Fruit fly (Drosophila melanogaster) whole organism, embryonic: ENCODE measurements around the gene scny.

Experiments
- CG10462 ChIP-seq: fragments of 200-800 bp; sonication (Bioruptor generic); optimal IDR thresholded peaks from 2 replicates; lab custom pipeline; 2016; ENCODE audit warnings: missing biosample characterization, missing genetic modification characterization
- CG10959 ChIP-seq: fragments of 200-800 bp; sonication (Bioruptor generic); IDR thresholded peaks from 2 replicates; pipeline ENCODE4 v1.3.6; 2022; ENCODE audit warnings: missing biosample characterization, missing genetic modification characterization
- CG11093 ChIP-seq: fragments of 200-800 bp; sonication (Bioruptor generic); IDR thresholded peaks from 3 replicates; pipeline ENCODE4 v1.3.6; 2022; ENCODE audit warnings: missing biosample characterization, missing genetic modification characterization
- CG11560 ChIP-seq: fragments of 200-800 bp; sonication (Bioruptor generic); IDR thresholded peaks from 3 replicates; pipeline ENCODE4 v1.3.6; 2022; ENCODE audit warnings: missing biosample characterization, missing genetic modification characterization
- CG13296 ChIP-seq: fragments of 200-800 bp; sonication (Bioruptor generic); optimal IDR thresholded peaks from 3 replicates; lab custom pipeline; 2018; ENCODE audit warnings: missing biosample characterization, mild to moderate bottlenecking, missing genetic modification characterization
- CG13424 ChIP-seq: fragments of 200-800 bp; sonication (Bioruptor generic); optimal IDR thresholded peaks from 2 replicates; lab custom pipeline; 2019; ENCODE audit warnings: missing biosample characterization, mild to moderate bottlenecking, missing genetic modification characterization, moderate library complexity
- CG15479 ChIP-seq: fragments of 200-800 bp; sonication (Bioruptor generic); optimal IDR thresholded peaks from 3 replicates; lab custom pipeline; 2019; ENCODE audit warnings: missing biosample characterization, mild to moderate bottlenecking, missing genetic modification characterization, moderate library complexity
- CG17328 ChIP-seq: fragments of 200-800 bp; sonication (Bioruptor generic); IDR thresholded peaks from 2 replicates; pipeline ENCODE4 v1.3.6; 2022; ENCODE audit warnings: missing biosample characterization, missing genetic modification characterization
- CG18599 ChIP-seq: fragments of 200-800 bp; sonication (Bioruptor generic); optimal IDR thresholded peaks from 3 replicates; lab custom pipeline; 2017; ENCODE audit warnings: missing biosample characterization, missing genetic modification characterization, mild to moderate bottlenecking, moderate library complexity, missing genetic modification reagents
- CG2202 ChIP-seq: fragments of 200-800 bp; sonication (Bioruptor generic); optimal IDR thresholded peaks from 2 replicates; lab custom pipeline; 2018; ENCODE audit warnings: missing biosample characterization, mild to moderate bottlenecking, missing genetic modification characterization
- CG2875 ChIP-seq: fragments of 200-800 bp; sonication (Bioruptor generic); optimal IDR thresholded peaks from 2 replicates; lab custom pipeline; 2017; ENCODE audit warnings: missing biosample characterization, mild to moderate bottlenecking, missing genetic modification characterization, missing genetic modification reagents
- CG30431 ChIP-seq: fragments of 200-800 bp; sonication (Bioruptor generic); optimal IDR thresholded peaks from 2 replicates; lab custom pipeline; 2017; ENCODE audit warnings: missing biosample characterization, missing genetic modification characterization
- CG32767 ChIP-seq: fragments of 200-800 bp; sonication (Bioruptor generic); IDR thresholded peaks from 2 replicates; pipeline ENCODE4 v1.3.6; 2022; ENCODE audit warnings: missing biosample characterization, missing genetic modification characterization
- CG33557 ChIP-seq: fragments of 200-800 bp; sonication (Bioruptor generic); optimal IDR thresholded peaks from 2 replicates; lab custom pipeline; 2019; ENCODE audit warnings: missing biosample characterization, mild to moderate bottlenecking, missing genetic modification characterization, moderate library complexity
- CG43689 ChIP-seq: fragments of 200-800 bp; sonication (Bioruptor generic); IDR thresholded peaks from 2 replicates; pipeline ENCODE4 v1.3.6; 2022; ENCODE audit warnings: missing biosample characterization, missing genetic modification characterization
- CG4820 ChIP-seq: fragments of 200-800 bp; sonication (Bioruptor generic); optimal IDR thresholded peaks from 3 replicates; lab custom pipeline; 2016; ENCODE audit warnings: missing biosample characterization, missing genetic modification characterization
- CG7745 ChIP-seq: fragments of 200-800 bp; sonication (Bioruptor generic); optimal IDR thresholded peaks from 2 replicates; lab custom pipeline; 2018; ENCODE audit warnings: missing biosample characterization, mild to moderate bottlenecking, missing genetic modification characterization, moderate library complexity
- CG9437 ChIP-seq: fragments of 200-800 bp; sonication (Bioruptor generic); optimal IDR thresholded peaks from 2 replicates; lab custom pipeline; 2018; ENCODE audit warnings: missing biosample characterization, mild to moderate bottlenecking, missing genetic modification characterization
- E2f1 ChIP-seq: fragments of 200-800 bp; sonication (Bioruptor generic); IDR thresholded peaks from 2 replicates; pipeline ENCODE4 v1.3.6; 2022; ENCODE audit warnings: missing biosample characterization, missing genetic modification characterization
- Ets65A ChIP-seq: fragments of 200-800 bp; sonication (Bioruptor generic); peaks from one replicate; lab custom pipeline; 2016; ENCODE audit warnings: missing biosample characterization, missing genetic modification characterization
- Gsc ChIP-seq: fragments of 200-800 bp; sonication (Bioruptor generic); IDR thresholded peaks from 2 replicates; pipeline ENCODE4 v1.3.6; 2022; ENCODE audit warnings: missing biosample characterization, missing genetic modification characterization
- HLH54F ChIP-seq: fragments of 200-800 bp; sonication (Bioruptor generic); optimal IDR thresholded peaks from 3 replicates; lab custom pipeline; 2016; ENCODE audit warnings: missing biosample characterization, missing genetic modification characterization
- HLHmδ ChIP-seq: fragments of 200-800 bp; sonication (Bioruptor generic); optimal IDR thresholded peaks from 2 replicates; lab custom pipeline; 2018; ENCODE audit warnings: missing biosample characterization, mild to moderate bottlenecking, missing genetic modification characterization, moderate library complexity
- Jarid2 ChIP-seq: fragments of 200-800 bp; sonication (Bioruptor generic); optimal IDR thresholded peaks from 3 replicates; lab custom pipeline; 2017; ENCODE audit warnings: mild to moderate bottlenecking, missing biosample characterization, missing genetic modification reagents, missing genetic modification characterization
- Med ChIP-seq: fragments of 200-800 bp; sonication (Bioruptor generic); peaks from one replicate; lab custom pipeline; 2016; ENCODE audit warnings: missing biosample characterization, missing genetic modification characterization, mild to moderate bottlenecking, inconsistent platforms, moderate library complexity
- Mes4 ChIP-seq: fragments of 200-800 bp; sonication (Bioruptor generic); optimal IDR thresholded peaks from 2 replicates; lab custom pipeline; 2016; ENCODE audit warnings: missing biosample characterization, missing genetic modification characterization
- Neu2 ChIP-seq: fragments of 200-800 bp; sonication (Bioruptor generic); optimal IDR thresholded peaks from 3 replicates; lab custom pipeline; 2016; ENCODE audit warnings: missing biosample characterization, missing genetic modification characterization, borderline replicate concordance
- Oli ChIP-seq: fragments of 200-800 bp; sonication (Bioruptor generic); optimal IDR thresholded peaks from 2 replicates; lab custom pipeline; 2018; ENCODE audit warnings: missing biosample characterization, mild to moderate bottlenecking, missing genetic modification characterization, moderate library complexity
- Ptx1 ChIP-seq: fragments of 200-800 bp; sonication (Bioruptor generic); IDR thresholded peaks from 2 replicates; pipeline ENCODE4 v1.3.6; 2022; ENCODE audit warnings: missing biosample characterization, missing genetic modification characterization
- Tbp ChIP-seq: fragments of >200 bp; optimal IDR thresholded peaks from 2 replicates; lab custom pipeline; 2018; ENCODE audit warnings: missing biosample characterization, missing genetic modification characterization
- Xbp1 ChIP-seq: fragments of 200-800 bp; sonication (Bioruptor generic); optimal IDR thresholded peaks from 3 replicates; lab custom pipeline; 2016; ENCODE audit warnings: missing biosample characterization, mild to moderate bottlenecking, missing genetic modification characterization
- ara ChIP-seq: fragments of 200-800 bp; sonication (Bioruptor generic); IDR thresholded peaks from 2 replicates; pipeline ENCODE4 v1.3.6; 2022; ENCODE audit warnings: missing biosample characterization, missing genetic modification characterization
- az2 ChIP-seq: fragments of 200-800 bp; sonication (Bioruptor generic); optimal IDR thresholded peaks from 3 replicates; lab custom pipeline; 2016; ENCODE audit warnings: missing biosample characterization, missing genetic modification characterization
- bigmax ChIP-seq: fragments of 200-800 bp; sonication (Bioruptor generic); optimal IDR thresholded peaks from 2 replicates; lab custom pipeline; 2018; ENCODE audit warnings: missing biosample characterization, mild to moderate bottlenecking, missing genetic modification characterization
- chif ChIP-seq, 2 experiments: fragments of 200-800 bp; sonication (Bioruptor generic); optimal IDR thresholded peaks; 3 replicates each; lab custom pipeline; 2016; ENCODE audit warnings: missing biosample characterization in 2 of 2, missing genetic modification characterization in 2 of 2
- disco-r ChIP-seq: fragments of 200-800 bp; sonication (Bioruptor generic); optimal IDR thresholded peaks from 2 replicates; lab custom pipeline; 2016; ENCODE audit warnings: missing biosample characterization, missing genetic modification characterization
- dmrt11E ChIP-seq: fragments of 200-800 bp; sonication (Bioruptor generic); optimal IDR thresholded peaks from 3 replicates; lab custom pipeline; 2018; ENCODE audit warnings: missing biosample characterization, mild to moderate bottlenecking, missing genetic modification characterization, moderate library complexity
- dysf ChIP-seq: fragments of 200-800 bp; sonication (Bioruptor generic); IDR thresholded peaks from 3 replicates; pipeline ENCODE4 v1.3.6; 2022; ENCODE audit warnings: missing biosample characterization, missing genetic modification characterization
- gro ChIP-seq: fragments of 200-800 bp; sonication (Bioruptor generic); optimal IDR thresholded peaks from 2 replicates; lab custom pipeline; 2016; ENCODE audit warnings: missing biosample characterization, missing genetic modification characterization
- hb ChIP-seq: fragments of 200-800 bp; sonication (Bioruptor generic); IDR thresholded peaks from 3 replicates; pipeline ENCODE4 v1.3.6; 2022; ENCODE audit warnings: missing biosample characterization, missing genetic modification characterization; ENCODE audit not compliant: partially characterized antibody
- ind ChIP-seq: fragments of 200-800 bp; sonication (Bioruptor generic); optimal IDR thresholded peaks from 3 replicates; lab custom pipeline; 2016; ENCODE audit warnings: missing biosample characterization, missing genetic modification characterization
- lbe ChIP-seq: fragments of 200-800 bp; sonication (Bioruptor generic); optimal IDR thresholded peaks from 2 replicates; lab custom pipeline; 2016; ENCODE audit warnings: missing biosample characterization, mild to moderate bottlenecking, missing genetic modification characterization
- lola ChIP-seq, 3 experiments: fragments of >200 bp in 2 of 3; fragments of 200-800 bp in 1 of 3; sonication (Bioruptor generic) in 1 of 3; optimal IDR thresholded peaks; 2 replicates each; lab custom pipeline; 2017 to 2019; ENCODE audit warnings: missing biosample characterization in 3 of 3, missing genetic modification characterization in 3 of 3, mild to moderate bottlenecking in 1 of 3, moderate library complexity in 1 of 3
- mam ChIP-seq: fragments of 200-800 bp; sonication (Bioruptor generic); optimal IDR thresholded peaks from 3 replicates; lab custom pipeline; 2016; ENCODE audit warnings: missing biosample characterization, missing genetic modification characterization
- nmo ChIP-seq: fragments of 200-800 bp; sonication (Bioruptor generic); optimal IDR thresholded peaks from 2 replicates; lab custom pipeline; 2018; ENCODE audit warnings: missing biosample characterization, mild to moderate bottlenecking, missing genetic modification characterization, moderate library complexity
- oc ChIP-seq: fragments of 200-800 bp; sonication (Bioruptor generic); optimal IDR thresholded peaks from 2 replicates; lab custom pipeline; 2018; ENCODE audit warnings: missing biosample characterization, mild to moderate bottlenecking, missing genetic modification characterization, moderate library complexity
- onecut ChIP-seq: fragments of 200-800 bp; sonication (Bioruptor generic); IDR thresholded peaks from 2 replicates; pipeline ENCODE4 v1.3.6; 2022; ENCODE audit warnings: missing biosample characterization, missing genetic modification characterization
- pb ChIP-seq: fragments of 200-800 bp; sonication (Bioruptor generic); optimal IDR thresholded peaks from 3 replicates; lab custom pipeline; 2016; ENCODE audit warnings: missing biosample characterization, missing genetic modification characterization
- tgo ChIP-seq: fragments of 200-800 bp; sonication (Bioruptor generic); IDR thresholded peaks from 3 replicates; pipeline ENCODE4 v1.3.6; 2022; ENCODE audit warnings: missing biosample characterization, missing genetic modification characterization
- trem ChIP-seq: fragments of 200-800 bp; optimal IDR thresholded peaks from 3 replicates; lab custom pipeline; 2019; ENCODE audit warnings: missing biosample characterization, mild to moderate bottlenecking, missing genetic modification characterization, moderate library complexity
- tup ChIP-seq: fragments of 200-800 bp; sonication (Bioruptor generic); optimal IDR thresholded peaks from 2 replicates; lab custom pipeline; 2016; ENCODE audit warnings: missing biosample characterization, mild to moderate bottlenecking, missing genetic modification characterization, moderate library complexity

Gene scny

dm6 chr3L:5796493-5796998 lies 27.7 kb downstream of the scny start, which contains the start of gene Tektin-C:
Gene Tektin-C (minus strand): TSS chr3L:5796543.
- no peak for TF ChIP-seq CG9437 (GFP tag; lab: Kevin White, UChicago)
- no peak for TF ChIP-seq disco-r (GFP tag; lab: Kevin White, UChicago)
- no peak for TF ChIP-seq ind (GFP tag; lab: Kevin White, UChicago)
- no peak for TF ChIP-seq CG13296 (GFP tag; lab: Kevin White, UChicago)
- no peak for TF ChIP-seq CG15479 (GFP tag; lab: Kevin White, UChicago)
- no peak for TF ChIP-seq CG18599 (GFP tag; lab: Kevin White, UChicago)
- TF ChIP-seq nmo = peak; percentile 11
- no peak for TF ChIP-seq oc (tag; lab: Kevin White, UChicago)
- TF ChIP-seq Jarid2 (GFP tag; lab: Kevin White, UChicago) = no peak
- no peak for TF ChIP-seq CG43689 (GFP tag; lab: Robert Waterston, UW)
- 0 out of 2 replicates have a peak, but pooled peaks have one; percentile 20 for TF ChIP-seq CG10959 (GFP tag; lab: Robert Waterston, UW)
- no peak for TF ChIP-seq mam (GFP tag; lab: Kevin White, UChicago)
- no peak for TF ChIP-seq CG7745 (tag; lab: Kevin White, UChicago)
- TF ChIP-seq dmrt11E = peak; percentile 9
- TF ChIP-seq Gsc (GFP tag; lab: Robert Waterston, UW) = peak; percentile 23; the same call in 1 of the 2 replicates
- TF ChIP-seq gro = no peak
- no peak for TF ChIP-seq Oli (tag; lab: Kevin White, UChicago)
- TF ChIP-seq trem (tag; lab: Kevin White, UChicago) = no peak
- TF ChIP-seq CG11093 (GFP tag; lab: Robert Waterston, UW) = no peak
- no peak for TF ChIP-seq ara
- TF ChIP-seq onecut (GFP tag; lab: Robert Waterston, UW) = no peak
- peak; percentile 45; the same call in 1 of the 3 replicates for TF ChIP-seq dysf (GFP tag; lab: Robert Waterston, UW)
- TF ChIP-seq CG17328 (GFP tag; lab: Robert Waterston, UW) = peak; percentile 62
- TF ChIP-seq CG10462 (GFP tag; lab: Kevin White, UChicago) = no peak
- peak in 1 of 2 experiments; percentile 15 for TF ChIP-seq chif (GFP tag; optimal IDR thresholded peaks at IDR 0.05; lab: Kevin White, UChicago)
- TF ChIP-seq CG2202 = no peak
- no peak for TF ChIP-seq CG33557
- TF ChIP-seq bigmax (GFP tag; lab: Kevin White, UChicago) = no peak
- TF ChIP-seq E2f1 (GFP tag; lab: Robert Waterston, UW) = no peak
- TF ChIP-seq CG13424 (tag; lab: Kevin White, UChicago) = no peak
- no peak for TF ChIP-seq HLHmδ (GFP tag; lab: Kevin White, UChicago)
- TF ChIP-seq HLH54F (GFP tag; lab: Kevin White, UChicago) = no peak
- no peak for TF ChIP-seq hb (GFP tag; lab: Robert Waterston, UW)
- TF ChIP-seq CG4820 (GFP tag; lab: Kevin White, UChicago) = no peak
- TF ChIP-seq lbe = no peak
- TF ChIP-seq tgo (GFP tag; lab: Robert Waterston, UW) = 0 out of 3 replicates have a peak, but pooled peaks have one; percentile 27
- TF ChIP-seq pb (GFP tag; lab: Kevin White, UChicago) = no peak
- no peak for TF ChIP-seq CG32767 (GFP tag; lab: Robert Waterston, UW)
- peak; percentile 74 for TF ChIP-seq Ets65A
- TF ChIP-seq Tbp (GFP tag; lab: Kevin White, UChicago) = no peak
- TF ChIP-seq az2 (GFP tag; lab: Kevin White, UChicago) = no peak
- peak; percentile 9 for TF ChIP-seq Xbp1 (GFP tag; lab: Kevin White, UChicago)
- TF ChIP-seq Neu2 (GFP tag; lab: Kevin White, UChicago) = no peak
- no peak for TF ChIP-seq Mes4 (GFP tag; lab: Kevin White, UChicago)
- no peak for TF ChIP-seq CG2875 (GFP tag; lab: Kevin White, UChicago)
- 0 out of 2 replicates have a peak, but pooled peaks have one; percentile 5 for TF ChIP-seq Ptx1
- TF ChIP-seq Med (GFP tag; lab: Kevin White, UChicago) = peak; percentile 80
- 0 out of 3 replicates have a peak, but pooled peaks have one; percentile 23 for TF ChIP-seq CG11560 (tag; lab: Robert Waterston, UW)
- no peak for TF ChIP-seq lola (GFP tag; optimal IDR thresholded peaks at IDR 0.05; lab: Kevin White, UChicago)
- TF ChIP-seq tup (GFP tag; lab: Kevin White, UChicago) = no peak
- TF ChIP-seq CG30431 (GFP tag; lab: Kevin White, UChicago) = no peak
